Worm (Caenorhabditis elegans): ENCODE measurements around the gene Y22D7AL.6.

Gene Y22D7AL.6

DNA sequence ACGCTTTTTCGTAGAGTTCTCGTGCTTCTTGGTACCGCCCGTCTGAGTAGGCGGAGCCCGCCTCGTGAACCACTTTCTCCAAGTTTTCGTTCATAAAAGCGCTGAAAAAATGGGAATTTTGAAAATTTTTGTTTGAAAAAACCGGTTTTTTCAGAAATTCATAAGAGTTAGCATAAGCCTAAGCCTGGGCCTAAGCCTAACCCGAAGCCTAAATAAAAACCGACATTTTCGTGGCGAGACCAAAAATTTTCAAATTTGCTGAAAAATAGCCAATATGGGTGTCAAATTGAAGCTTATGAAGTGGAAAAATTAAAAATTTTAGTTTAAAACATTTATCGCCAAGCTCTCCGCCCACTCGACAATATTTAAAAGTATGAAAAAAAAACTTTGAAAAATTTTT, 9.2 kb downstream of the Y22D7AL.6 start, which contains the start of gene Y22D7AL.9:
TSS of gene Y22D7AL.9 (minus strand) at position 101 of the 400 bp plus-strand sequence.
- TF ChIP-seq tab-1 (GFP tag; IDR thresholded peaks at IDR 0.05) (no peak), klf-2 (GFP tag; conservative IDR thresholded peaks at IDR 0.05) (no peak), ztf-29 (GFP tag; IDR thresholded peaks at IDR 0.05) (no peak), flt-1 (GFP tag; IDR thresholded peaks at IDR 0.05) (no peak), ref-1 (GFP tag; conservative IDR thresholded peaks at IDR 0.05) (no peak), med-1 (GFP tag; optimal IDR thresholded peaks at IDR 0.05; ENCODE audit: insufficient read depth) (no peak), T22C8.4 (GFP tag; IDR thresholded peaks at IDR 0.05) (no peak), cog-1 (tag; optimal IDR thresholded peaks at IDR 0.05) (no peak), ztf-23 (GFP tag; IDR thresholded peaks at IDR 0.05) (no peak)

- TF ChIP-seq tab-1 (GFP tag; IDR thresholded peaks at IDR 0.05) (no peak), flt-1 (GFP tag; IDR thresholded peaks at IDR 0.05) (no peak), ztf-29 (GFP tag; IDR thresholded peaks at IDR 0.05) (no peak), T22C8.4 (GFP tag; IDR thresholded peaks at IDR 0.05) (no peak), ztf-23 (GFP tag; IDR thresholded peaks at IDR 0.05) (no peak), ref-1 (GFP tag; conservative IDR thresholded peaks at IDR 0.05) (no peak), cog-1 (tag; optimal IDR thresholded peaks at IDR 0.05) (no peak), med-1 (GFP tag; optimal IDR thresholded peaks at IDR 0.05; ENCODE audit: insufficient read depth) (no peak), klf-2 (GFP tag; conservative IDR thresholded peaks at IDR 0.05) (no peak)
Measured at ce11 chrIII:1614412-1614811, 9.7 kb downstream of the Y22D7AL.6 start.

- TF ChIP-seq T22C8.4 (GFP tag; IDR thresholded peaks at IDR 0.05) (no peak), med-1 (GFP tag; optimal IDR thresholded peaks at IDR 0.05; ENCODE audit: insufficient read depth) (no peak), ztf-29 (GFP tag; IDR thresholded peaks at IDR 0.05) (no peak), tab-1 (GFP tag; IDR thresholded peaks at IDR 0.05) (no peak), flt-1 (GFP tag; IDR thresholded peaks at IDR 0.05) (no peak), klf-2 (GFP tag; conservative IDR thresholded peaks at IDR 0.05) (no peak), ref-1 (GFP tag; conservative IDR thresholded peaks at IDR 0.05) (no peak), cog-1 (tag; optimal IDR thresholded peaks at IDR 0.05) (no peak)
Measured at ce11 chrIII:1616245-1617026, 11.7 kb downstream of the Y22D7AL.6 start.

DNA sequence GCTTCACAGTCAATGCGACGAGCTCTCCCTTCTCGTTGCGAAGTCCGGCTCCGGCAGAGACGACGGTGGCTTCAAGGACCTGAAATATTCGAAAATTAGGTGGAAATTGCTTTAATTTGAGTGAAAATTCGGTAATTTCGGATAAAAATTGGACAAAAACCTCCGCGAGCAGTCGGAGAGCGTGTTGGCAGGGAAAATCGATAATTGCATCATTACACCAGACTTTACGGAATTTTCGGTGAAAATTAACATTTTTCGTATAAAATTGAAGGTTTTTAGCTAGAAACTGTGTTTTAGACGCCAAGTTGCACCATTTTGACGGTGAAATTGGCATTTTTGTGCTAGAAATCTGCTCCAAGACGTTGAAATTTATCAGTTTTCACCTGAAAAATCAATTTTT, 13.6 kb downstream of the Y22D7AL.6 start:
- TF ChIP-seq T22C8.4 (GFP tag; IDR thresholded peaks at IDR 0.05), result peak; percentile 52; the same call in 1 of the 2 replicates
- no peak for TF ChIP-seq ref-1 (GFP tag; conservative IDR thresholded peaks at IDR 0.05)
- TF ChIP-seq ztf-29 (GFP tag; IDR thresholded peaks at IDR 0.05), result no peak
- no peak for TF ChIP-seq flt-1 (GFP tag; IDR thresholded peaks at IDR 0.05)
- TF ChIP-seq med-1 (GFP tag; optimal IDR thresholded peaks at IDR 0.05; ENCODE audit: insufficient read depth), result no peak
- no peak for TF ChIP-seq ztf-23 (GFP tag; IDR thresholded peaks at IDR 0.05)
- TF ChIP-seq tab-1 (GFP tag; IDR thresholded peaks at IDR 0.05), result no peak

- peak; percentile 90 for TF ChIP-seq cog-1 (tag; optimal IDR thresholded peaks at IDR 0.05)
- peak; percentile 89 for TF ChIP-seq ztf-23 (GFP tag; IDR thresholded peaks at IDR 0.05)
- TF ChIP-seq flt-1 (GFP tag; IDR thresholded peaks at IDR 0.05), result peak; percentile 93
- peak; percentile 90 for TF ChIP-seq tab-1 (GFP tag; IDR thresholded peaks at IDR 0.05)
- peak; percentile 61 for TF ChIP-seq T22C8.4 (GFP tag; IDR thresholded peaks at IDR 0.05)
- peak; percentile 72 for TF ChIP-seq ztf-29 (GFP tag; IDR thresholded peaks at IDR 0.05)
- peak; percentile 90 for TF ChIP-seq med-1 (GFP tag; optimal IDR thresholded peaks at IDR 0.05; ENCODE audit: insufficient read depth)
- TF ChIP-seq ref-1 (GFP tag; conservative IDR thresholded peaks at IDR 0.05), result no peak
- peak; percentile 83 for TF ChIP-seq klf-2 (GFP tag; conservative IDR thresholded peaks at IDR 0.05)
Measured at ce11 chrIII:1618915-1619314, 14.2 kb downstream of the Y22D7AL.6 start, which contains the start of gene Y22D7AL.10. Gene Y22D7AL.10, minus strand, starts transcription at chrIII:1618929.

DNA sequence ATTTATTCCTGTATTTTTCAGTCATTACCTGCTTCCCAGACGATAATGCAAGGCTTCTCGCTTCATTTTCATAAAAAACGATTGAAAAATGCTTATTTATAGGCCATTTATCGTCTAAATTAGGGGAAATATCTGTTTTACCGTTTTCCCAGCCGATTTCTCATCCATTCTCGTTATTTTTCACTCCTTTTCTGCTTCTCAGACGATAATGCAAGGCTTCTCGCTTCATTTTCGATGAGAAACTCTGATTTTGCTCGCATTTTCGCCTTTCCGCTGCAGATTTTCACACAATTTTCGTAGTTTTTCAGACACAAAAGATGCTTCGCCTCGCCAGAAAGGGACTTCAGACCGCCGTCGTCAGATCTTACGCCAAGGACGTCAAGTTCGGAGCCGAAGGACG, 14.7 kb downstream of the Y22D7AL.6 start, which contains the start of gene hsp-60:
TSS of gene hsp-60 (plus strand) at position 301 of the 400 bp plus-strand sequence.
- TF ChIP-seq ztf-23 (GFP tag; IDR thresholded peaks at IDR 0.05), result no peak
- no peak for TF ChIP-seq klf-2 (GFP tag; conservative IDR thresholded peaks at IDR 0.05)

ce11 chrIII:1619890-1620289, 15.2 kb downstream of the Y22D7AL.6 start:
- no peak for TF ChIP-seq cog-1 (tag; optimal IDR thresholded peaks at IDR 0.05)
- no peak for TF ChIP-seq ztf-23 (GFP tag; IDR thresholded peaks at IDR 0.05)
- no peak for TF ChIP-seq tab-1 (GFP tag; IDR thresholded peaks at IDR 0.05)
- no peak for TF ChIP-seq ref-1 (GFP tag; conservative IDR thresholded peaks at IDR 0.05)
- no peak for TF ChIP-seq med-1 (GFP tag; optimal IDR thresholded peaks at IDR 0.05; ENCODE audit: insufficient read depth)
- no peak for TF ChIP-seq klf-2 (GFP tag; conservative IDR thresholded peaks at IDR 0.05)
- TF ChIP-seq flt-1 (GFP tag; IDR thresholded peaks at IDR 0.05), result no peak
- no peak for TF ChIP-seq T22C8.4 (GFP tag; IDR thresholded peaks at IDR 0.05)
- no peak for TF ChIP-seq ztf-29 (GFP tag; IDR thresholded peaks at IDR 0.05)

ce11 chrIII:1621330-1621729, 16.6 kb downstream of the Y22D7AL.6 start:
- TF ChIP-seq ref-1 (GFP tag; conservative IDR thresholded peaks at IDR 0.05) (no peak), cog-1 (tag; optimal IDR thresholded peaks at IDR 0.05) (no peak), tab-1 (GFP tag; IDR thresholded peaks at IDR 0.05) (no peak), ztf-29 (GFP tag; IDR thresholded peaks at IDR 0.05) (no peak), klf-2 (GFP tag; conservative IDR thresholded peaks at IDR 0.05) (no peak)

- no peak for TF ChIP-seq ztf-23 (GFP tag; IDR thresholded peaks at IDR 0.05)
- TF ChIP-seq flt-1 (GFP tag; IDR thresholded peaks at IDR 0.05), result no peak
- TF ChIP-seq med-1 (GFP tag; optimal IDR thresholded peaks at IDR 0.05; ENCODE audit: insufficient read depth), result no peak
- no peak for TF ChIP-seq ztf-29 (GFP tag; IDR thresholded peaks at IDR 0.05)
- no peak for TF ChIP-seq T22C8.4 (GFP tag; IDR thresholded peaks at IDR 0.05)
- no peak for TF ChIP-seq tab-1 (GFP tag; IDR thresholded peaks at IDR 0.05)
- TF ChIP-seq ref-1 (GFP tag; conservative IDR thresholded peaks at IDR 0.05), result no peak
- no peak for TF ChIP-seq klf-2 (GFP tag; conservative IDR thresholded peaks at IDR 0.05)
- TF ChIP-seq cog-1 (tag; optimal IDR thresholded peaks at IDR 0.05), result no peak
Measured at ce11 chrIII:1622329-1622728, 17.6 kb downstream of the Y22D7AL.6 start.
